Worm (Caenorhabditis elegans): ENCODE measurements around the gene F11C1.9.

F11C1.9 gene

DNA sequence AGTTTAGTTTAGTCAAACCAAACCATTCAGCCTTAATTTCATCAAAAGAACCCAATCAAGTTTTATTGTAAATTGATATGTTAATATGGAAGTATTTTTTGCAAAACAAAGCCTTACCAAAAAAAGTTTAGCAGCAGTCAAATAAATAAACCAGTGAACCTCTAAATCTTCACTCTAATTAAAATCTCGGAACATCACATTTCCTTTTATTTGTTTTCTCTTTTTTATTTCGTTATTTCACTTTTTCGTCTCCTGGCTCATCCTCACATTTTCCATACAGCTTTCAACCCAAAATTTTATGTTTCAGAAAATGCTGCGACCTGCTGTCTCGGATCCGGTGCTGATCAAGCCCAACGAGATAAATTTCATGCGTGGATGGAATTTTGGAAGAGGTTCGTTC is 47.4 kb downstream of the F11C1.9 start, which contains the start of gene C34E7.3:
TSS of gene C34E7.3 (plus strand) at position 301 of the 400 bp plus-strand sequence.
- TF ChIP-seq odd-2 (tag; optimal IDR thresholded peaks at IDR 0.05) (no peak), K02D7.2 (tag; optimal IDR thresholded peaks at IDR 0.05) (no peak)

DNA sequence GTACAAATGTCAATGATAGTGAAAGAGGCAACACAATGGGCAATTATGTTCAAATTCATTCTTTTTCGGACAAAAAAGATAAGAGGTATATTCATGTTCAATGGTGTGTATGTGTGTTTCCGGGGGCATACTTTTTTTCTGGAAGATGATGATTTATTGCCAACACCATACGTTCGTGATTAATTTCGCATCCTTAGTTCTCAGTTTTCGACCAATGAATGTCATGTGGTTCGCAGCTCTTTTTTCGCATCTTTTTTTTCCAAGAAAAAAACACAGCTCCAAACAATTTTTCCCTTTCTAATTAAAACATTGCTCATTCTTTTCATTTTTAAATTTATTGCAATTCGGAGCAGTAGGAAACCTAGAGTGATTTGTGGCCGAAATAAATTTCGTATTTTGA is 48.6 kb downstream of the F11C1.9 start:
- TF ChIP-seq sox-4 (tag; optimal IDR thresholded peaks at IDR 0.05) = no peak
